Worm (Caenorhabditis elegans): ENCODE results near the gene mtm-9.
A peak's percentile ranks its signal among the peaks of the same experiment; 100 is the strongest.

mtm-9 gene

DNA sequence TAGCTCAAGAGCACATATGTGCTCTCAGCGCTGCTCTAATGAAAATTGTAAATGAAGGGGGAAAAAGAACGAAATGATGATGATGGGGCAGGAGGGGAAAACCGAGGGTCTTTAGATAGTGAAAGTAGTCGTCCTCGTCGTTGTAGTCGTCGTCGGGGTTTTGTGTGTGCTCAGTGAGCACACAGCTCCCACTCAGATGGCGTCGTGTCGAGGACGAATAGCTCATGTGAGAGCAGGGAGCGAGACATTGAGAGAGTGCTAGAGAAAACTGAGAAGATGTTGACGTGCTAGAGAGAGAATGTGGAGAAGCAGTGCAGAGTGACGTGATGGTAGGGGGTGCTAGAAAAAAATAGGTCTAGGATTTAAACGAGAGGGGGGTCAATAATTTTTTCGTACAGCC is 25.6 kb upstream of the mtm-9 start:
- TF ChIP-seq ceh-27 (GFP tag; optimal IDR thresholded peaks at IDR 0.05) (peak; percentile 61), lin-35 (GFP tag; optimal IDR thresholded peaks at IDR 0.05) (peak in 1 of 3 experiments; percentile 17), gei-17 (GFP tag; optimal IDR thresholded peaks at IDR 0.05) (no peak), ztf-26 (tag; optimal IDR thresholded peaks at IDR 0.05) (no peak), C06A6.2 (GFP tag; conservative IDR thresholded peaks at IDR 0.05) (no peak), zfh-2 (GFP tag; conservative IDR thresholded peaks at IDR 0.05) (0 out of 2 replicates have a peak, but pooled peaks have one; percentile 39), B0019.2 (GFP tag; conservative IDR thresholded peaks at IDR 0.05) (no peak), fkh-3 (tag; optimal IDR thresholded peaks at IDR 0.05) (no peak), hlh-12 (tag; optimal IDR thresholded peaks at IDR 0.05) (no peak), pbrm-1 (GFP tag; IDR thresholded peaks at IDR 0.05) (no peak), nfyb-1 (GFP tag; IDR thresholded peaks at IDR 0.05) (0 out of 2 replicates have a peak, but pooled peaks have one; percentile 25), mes-4 (tag; optimal IDR thresholded peaks at IDR 0.05) (no peak), sdz-38 (tag; optimal IDR thresholded peaks at IDR 0.05) (no peak), mcd-1 (GFP tag; IDR thresholded peaks at IDR 0.05) (no peak)

DNA sequence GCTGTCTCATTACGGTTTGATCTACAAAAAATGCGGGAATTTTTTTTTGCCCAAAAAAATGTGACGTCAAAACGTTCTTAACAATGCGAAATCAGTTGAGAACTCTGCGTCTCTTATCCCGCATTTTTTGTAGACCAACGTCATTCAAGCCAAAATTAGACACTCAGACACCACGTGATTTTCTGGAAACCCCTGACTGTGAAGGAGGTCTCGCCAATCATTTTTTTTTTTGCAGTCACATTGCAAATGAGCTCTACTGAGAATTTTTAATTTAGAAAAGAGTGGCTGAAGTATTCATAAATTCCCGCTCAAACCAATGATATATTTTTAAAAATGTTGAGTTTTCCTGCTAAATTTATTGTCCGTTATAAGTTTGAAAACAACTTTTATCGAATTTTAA is 24.9 kb upstream of the mtm-9 start:
- TF ChIP-seq ccch-3 (GFP tag; optimal IDR thresholded peaks at IDR 0.05) (no peak), Y53G8AR.9 (GFP tag; conservative IDR thresholded peaks at IDR 0.05) (no peak), aptf-2 (GFP tag; conservative IDR thresholded peaks at IDR 0.05) (no peak), hlh-12 (tag; optimal IDR thresholded peaks at IDR 0.05) (no peak), dpl-1 (GFP tag; optimal IDR thresholded peaks at IDR 0.05) (no peak), let-607 (tag; optimal IDR thresholded peaks at IDR 0.05) (no peak), aptf-3 (GFP tag; IDR thresholded peaks at IDR 0.05) (no peak), madf-8 (GFP tag; conservative IDR thresholded peaks at IDR 0.05) (no peak), ztf-22 (GFP tag; optimal IDR thresholded peaks at IDR 0.05) (no peak), F10E7.11 (tag; optimal IDR thresholded peaks at IDR 0.05) (no peak), dpff-1 (tag; optimal IDR thresholded peaks at IDR 0.05) (no peak), ztf-25 (GFP tag; IDR thresholded peaks at IDR 0.05) (no peak), egl-18 (GFP tag; IDR thresholded peaks at IDR 0.05) (no peak), sptf-2 (GFP tag; optimal IDR thresholded peaks at IDR 0.05) (no peak), pbrm-1 (GFP tag; IDR thresholded peaks at IDR 0.05) (no peak), pha-4 (tag; optimal IDR thresholded peaks at IDR 0.05) (no peak), nhr-80 (tag; optimal IDR thresholded peaks at IDR 0.05) (no peak), ekl-4 (GFP tag; IDR thresholded peaks at IDR 0.05) (no peak)

ce11 chrV:3724772-3725171 is 18.6 kb upstream of the mtm-9 start, which contains the start of gene str-30:
Gene str-30 (plus strand): TSS chrV:3725072.
- no peak for TF ChIP-seq unc-130 (GFP tag; optimal IDR thresholded peaks at IDR 0.05)
- TF ChIP-seq nhr-90 (tag; optimal IDR thresholded peaks at IDR 0.05), result no peak
- TF ChIP-seq madf-3 (GFP tag; IDR thresholded peaks at IDR 0.05), result no peak
- no peak for TF ChIP-seq ztf-28 (GFP tag; IDR thresholded peaks at IDR 0.05)
- no peak for TF ChIP-seq ztf-3 (GFP tag; optimal IDR thresholded peaks at IDR 0.05)
- no peak for TF ChIP-seq madf-6 (GFP tag; IDR thresholded peaks at IDR 0.05)
- no peak for TF ChIP-seq snpc-3.4 (tag; optimal IDR thresholded peaks at IDR 0.05)
- TF ChIP-seq F33H1.4 (GFP tag; IDR thresholded peaks at IDR 0.05), result no peak
- no peak for TF ChIP-seq F52B5.7 (tag; optimal IDR thresholded peaks at IDR 0.05)
- no peak for TF ChIP-seq F57C9.4 (tag; optimal IDR thresholded peaks at IDR 0.05)
- no peak for TF ChIP-seq ztf-25 (GFP tag; IDR thresholded peaks at IDR 0.05)
- no peak for TF ChIP-seq snpc-1.3 (tag; optimal IDR thresholded peaks at IDR 0.05; ENCODE audit: insufficient read depth)
- no peak for TF ChIP-seq fkh-3 (tag; optimal IDR thresholded peaks at IDR 0.05)
- TF ChIP-seq mes-4 (tag; optimal IDR thresholded peaks at IDR 0.05), result no peak
- TF ChIP-seq Y56A3A.18 (GFP tag; IDR thresholded peaks at IDR 0.05), result no peak
